Worm (Caenorhabditis elegans): Measurements from ENCODE around the gene C45H4.14.

Gene C45H4.14

ce11 chrV:2122517-2122916 is 36.7 kb downstream of the C45H4.14 start, which contains the start of gene F22F7.2:
Gene F22F7.2 (plus strand): TSS chrV:2122782.
- no peak for TF ChIP-seq fkh-10 (GFP tag; optimal IDR thresholded peaks at IDR 0.05)
- no peak for TF ChIP-seq Y116A8C.19 (tag; optimal IDR thresholded peaks at IDR 0.05; ENCODE audit: borderline replicate concordance)
- no peak for TF ChIP-seq pax-3 (tag; optimal IDR thresholded peaks at IDR 0.05)
- TF ChIP-seq dpl-1 (GFP tag; optimal IDR thresholded peaks at IDR 0.05): peak in 1 of 3 experiments; percentile 6
- TF ChIP-seq irx-1 (tag; optimal IDR thresholded peaks at IDR 0.05): no peak
- TF ChIP-seq rnt-1 (tag; optimal IDR thresholded peaks at IDR 0.05): peak; percentile 50
- peak; percentile 9 for TF ChIP-seq blmp-1 (tag; optimal IDR thresholded peaks at IDR 0.05)
- peak; percentile 68 for TF ChIP-seq nhr-20 (tag; optimal IDR thresholded peaks at IDR 0.05)
- TF ChIP-seq efl-1 (optimal IDR thresholded peaks at IDR 0.05): peak; percentile 15 to 19
- peak in 1 of 2 experiments; percentile 38 for TF ChIP-seq efl-1 (GFP tag; optimal IDR thresholded peaks at IDR 0.05 in 1 of 2)
- no peak for TF ChIP-seq lin-39 (tag; optimal IDR thresholded peaks at IDR 0.05)
- no peak for TF ChIP-seq nhr-11 (tag; optimal IDR thresholded peaks at IDR 0.05)
- TF ChIP-seq elt-3 (tag; optimal IDR thresholded peaks at IDR 0.05): peak in 1 of 6 experiments; percentile 37
- TF ChIP-seq lin-35 (GFP tag; optimal IDR thresholded peaks at IDR 0.05): peak in 1 of 2 experiments; percentile 29
- TF ChIP-seq mef-2 (tag; optimal IDR thresholded peaks at IDR 0.05): no peak
- TF ChIP-seq lir-3 (tag; optimal IDR thresholded peaks at IDR 0.05; ENCODE audit: poor library complexity): no peak
- TF ChIP-seq ces-1 (GFP tag; optimal IDR thresholded peaks at IDR 0.05): no peak
- no peak for TF ChIP-seq ceh-90 (tag; optimal IDR thresholded peaks at IDR 0.05)
- TF ChIP-seq hpl-2 (GFP tag; optimal IDR thresholded peaks at IDR 0.05): no peak

ce11 chrV:2121910-2122362 is 37.3 kb downstream of the C45H4.14 start, which contains the start of gene F22F7.8:
Gene F22F7.8 (minus strand): TSS chrV:2121960.
- TF ChIP-seq fkh-10 (GFP tag; optimal IDR thresholded peaks at IDR 0.05) (no peak), nhr-84 (tag; optimal IDR thresholded peaks at IDR 0.05) (no peak), fkh-4 (tag; optimal IDR thresholded peaks at IDR 0.05; ENCODE audit: borderline replicate concordance) (no peak), blmp-1 (tag; optimal IDR thresholded peaks at IDR 0.05) (no peak), hpl-2 (GFP tag; optimal IDR thresholded peaks at IDR 0.05) (no peak), pax-3 (tag; optimal IDR thresholded peaks at IDR 0.05) (no peak)

ce11 chrV:2119529-2119928 is 39.7 kb downstream of the C45H4.14 start, which contains the start of gene F22F7.11:
Gene F22F7.11 (plus strand): TSS chrV:2119829.
- TF ChIP-seq elt-3 (tag; optimal IDR thresholded peaks at IDR 0.05): no peak

- TF ChIP-seq ceh-82 (tag; optimal IDR thresholded peaks at IDR 0.05): no peak
- TF ChIP-seq ztf-4 (tag; optimal IDR thresholded peaks at IDR 0.05): no peak
- TF ChIP-seq sup-37 (GFP tag; optimal IDR thresholded peaks at IDR 0.05): no peak
- no peak for TF ChIP-seq grh-1 (GFP tag; IDR thresholded peaks at IDR 0.05)
- TF ChIP-seq aly-2 (tag; optimal IDR thresholded peaks at IDR 0.05): no peak
- TF ChIP-seq blmp-1 (tag; optimal IDR thresholded peaks at IDR 0.05): no peak
- TF ChIP-seq ets-5 (GFP tag; IDR thresholded peaks at IDR 0.05): no peak
- TF ChIP-seq hlh-4 (tag; optimal IDR thresholded peaks at IDR 0.05): no peak
- no peak for TF ChIP-seq hpl-2 (GFP tag; optimal IDR thresholded peaks at IDR 0.05)
- TF ChIP-seq alr-1 (tag; optimal IDR thresholded peaks at IDR 0.05; ENCODE audit: borderline replicate concordance): no peak
- no peak for TF ChIP-seq dpl-1 (GFP tag; optimal IDR thresholded peaks at IDR 0.05)
- TF ChIP-seq egl-13 (tag; optimal IDR thresholded peaks at IDR 0.05): no peak
- TF ChIP-seq mef-2 (tag; optimal IDR thresholded peaks at IDR 0.05): no peak
- TF ChIP-seq unc-130 (tag; optimal IDR thresholded peaks at IDR 0.05): no peak
- TF ChIP-seq nhr-84 (tag; optimal IDR thresholded peaks at IDR 0.05): no peak
- TF ChIP-seq mep-1 (tag; optimal IDR thresholded peaks at IDR 0.05): no peak
- TF ChIP-seq elt-3 (tag; optimal IDR thresholded peaks at IDR 0.05): no peak
- TF ChIP-seq C16A3.4 (tag; optimal IDR thresholded peaks at IDR 0.05): no peak
- no peak for TF ChIP-seq pag-3 (tag; optimal IDR thresholded peaks at IDR 0.05; ENCODE audit: borderline replicate concordance, insufficient read depth)
- TF ChIP-seq ceh-63 (GFP tag; optimal IDR thresholded peaks at IDR 0.05): no peak
Observed at ce11 chrV:2118574-2118973, 40.7 kb downstream of the C45H4.14 start, which contains the start of gene bgnt-1.2. Gene bgnt-1.2 (minus strand): TSS chrV:2118674.
